Fruit fly (Drosophila melanogaster) S2 (cell line): Measurements from ENCODE around the gene CG4404.

Source experiments
- CG8478 ChIP-seq: fragments of >200 bp; optimal IDR thresholded peaks from 2 replicates; lab custom pipeline; 2018
- CTCF ChIP-seq, 2 experiments: fragments of >200 bp; optimal IDR thresholded peaks; 2 replicates each; lab custom pipeline; 2018

DNA sequence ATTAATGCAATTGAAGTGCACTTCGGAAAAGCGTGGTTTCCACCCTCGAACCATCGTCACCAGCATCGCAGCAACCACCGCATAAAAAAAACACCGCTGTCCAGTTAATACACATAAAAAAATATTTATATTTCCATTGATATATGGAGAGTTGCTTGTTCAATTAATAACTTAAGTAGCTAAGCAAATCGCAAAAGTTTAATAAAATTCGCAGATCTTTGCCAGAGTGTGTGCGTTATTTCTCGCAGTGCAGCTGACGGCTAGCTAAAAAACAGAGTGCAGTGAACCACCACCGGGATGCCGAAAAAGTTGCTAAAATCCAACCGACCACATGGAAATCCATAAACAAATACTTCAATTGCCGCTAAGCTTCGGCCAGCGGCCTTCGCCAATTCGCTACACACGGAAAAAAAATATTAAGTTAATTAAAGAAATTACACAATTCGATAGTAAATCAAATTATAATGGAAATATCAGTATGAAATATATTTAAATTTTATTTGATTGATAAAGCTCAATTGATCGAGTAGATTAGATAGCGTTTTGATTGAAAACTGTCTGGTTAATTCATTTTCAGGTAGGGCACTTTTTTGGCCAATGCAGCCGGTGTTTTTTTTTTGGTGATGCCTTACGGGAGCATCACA is 17.6 kb upstream of the CG4404 start:
- TF ChIP-seq CTCF (optimal IDR thresholded peaks at IDR 0.05; lab: Kevin White, UChicago), result no peak
- no peak for TF ChIP-seq CG8478 (lab: Kevin White, UChicago)
